Worm (Caenorhabditis elegans) whole organism, L3 larva: ENCODE data around the gene R09H10.5.

Experiments used
- ZK546.5 ChIP-seq: sonication (generic microtip); optimal IDR thresholded peaks from 2 replicates; lab custom pipeline; 2017; ENCODE audit warnings: missing biosample characterization, missing genetic modification characterization
- ama-1 ChIP-seq: fragments of 150-350 bp; optimal IDR thresholded peaks from 2 replicates; lab custom pipeline; 2018
- ceh-82 ChIP-seq: fragments of 150-350 bp; optimal IDR thresholded peaks from 2 replicates; lab custom pipeline; 2014; ENCODE audit warnings: missing biosample characterization, missing genetic modification characterization
- daf-12 ChIP-seq: fragments of 150-350 bp; optimal IDR thresholded peaks from 2 replicates; lab custom pipeline; 2014; ENCODE audit warnings: missing biosample characterization, missing genetic modification reagents, missing genetic modification characterization
- egl-27 ChIP-seq: sonication (generic microtip); optimal IDR thresholded peaks from 4 replicates; lab custom pipeline; 2017; ENCODE audit warnings: missing biosample characterization, missing genetic modification reagents, missing genetic modification characterization
- fos-1 ChIP-seq: fragments of 150-350 bp; optimal IDR thresholded peaks from 2 replicates; lab custom pipeline; 2014; ENCODE audit warnings: missing biosample characterization, missing genetic modification characterization
- nfya-1 ChIP-seq: sonication (generic microtip); optimal IDR thresholded peaks from 2 replicates; lab custom pipeline; 2017; ENCODE audit warnings: missing genetic modification characterization, mild to moderate bottlenecking, missing compliant biosample characterization, antibody characterized with exemption, moderate library complexity; ENCODE audit not compliant: insufficient read depth
- nhr-11 ChIP-seq: fragments of 150-350 bp; optimal IDR thresholded peaks from 2 replicates; lab custom pipeline; 2014; ENCODE audit warnings: missing biosample characterization, missing genetic modification characterization
- nhr-237 ChIP-seq: fragments of 150-350 bp; optimal IDR thresholded peaks from 2 replicates; lab custom pipeline; 2014; ENCODE audit warnings: missing biosample characterization, missing genetic modification characterization
- pha-4 ChIP-seq: fragments of 150-350 bp; optimal IDR thresholded peaks from 2 replicates; lab custom pipeline; 2014; ENCODE audit warnings: missing biosample characterization, missing genetic modification reagents, missing genetic modification characterization
- snpc-4 ChIP-seq: fragments of 150-350 bp; optimal IDR thresholded peaks from 2 replicates; lab custom pipeline; 2014; ENCODE audit warnings: missing biosample characterization, missing genetic modification characterization
- zag-1 ChIP-seq: fragments of 150-350 bp; optimal IDR thresholded peaks from 2 replicates; lab custom pipeline; 2014; ENCODE audit warnings: missing biosample characterization, missing genetic modification characterization

ce11 chrIV:10578367-10578766 is 50.3 kb downstream of the R09H10.5 start, which contains the start of gene lgc-43:
- TF ChIP-seq snpc-4 (tag; lab: Kevin White, UChicago) (no peak), fos-1 (no peak), daf-12 (tag; lab: Kevin White, UChicago) (no peak), zag-1 (tag; lab: Kevin White, UChicago) (no peak), nhr-11 (tag; lab: Kevin White, UChicago) (no peak), egl-27 (tag; lab: Kevin White, UChicago) (no peak), ZK546.5 (tag; lab: Kevin White, UChicago) (no peak), pha-4 (no peak), nhr-237 (tag; lab: Kevin White, UChicago) (no peak), ceh-82 (tag; lab: Kevin White, UChicago) (no peak), nfya-1 (tag; lab: Kevin White, UChicago) (no peak), ama-1 (lab: Kevin White, UChicago) (no peak)
